Worm (Caenorhabditis elegans): ENCODE measurements around the gene F45H10.2.
A peak's percentile ranks its signal among the peaks of the same experiment; 100 is the strongest.

The F45H10.2 gene

DNA sequence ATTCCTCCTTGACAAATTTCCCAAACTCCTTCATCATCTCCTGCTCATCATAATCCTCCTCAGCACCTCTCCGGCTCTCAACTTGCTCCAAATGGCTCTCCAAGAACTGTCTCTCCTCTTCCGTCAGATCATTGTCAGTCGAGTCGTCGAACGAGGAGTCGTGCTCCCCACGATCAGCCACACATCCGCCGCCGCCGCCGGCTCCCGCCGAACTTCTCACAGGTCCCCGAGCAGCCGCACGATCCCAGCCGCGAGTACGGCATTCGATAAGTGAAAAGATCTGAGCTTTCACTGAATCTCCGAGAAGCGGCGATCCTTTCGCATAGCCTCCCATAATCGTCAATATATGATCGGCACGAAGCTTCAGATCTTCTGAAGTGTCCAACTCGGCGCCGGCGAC is 41.5 kb downstream of the F45H10.2 start:
- TF ChIP-seq Y55F3AM.14 (GFP tag; optimal IDR thresholded peaks at IDR 0.05) (no peak), elt-3 (tag; optimal IDR thresholded peaks at IDR 0.05) (no peak), lin-39 (tag; optimal IDR thresholded peaks at IDR 0.05) (no peak), mdl-1 (tag; optimal IDR thresholded peaks at IDR 0.05) (no peak), ZK546.5 (tag; optimal IDR thresholded peaks at IDR 0.05) (no peak), unc-55 (GFP tag; optimal IDR thresholded peaks at IDR 0.05) (no peak), ztf-11 (tag; optimal IDR thresholded peaks at IDR 0.05) (no peak), nhr-10 (tag; optimal IDR thresholded peaks at IDR 0.05) (no peak), elt-1 (tag; optimal IDR thresholded peaks at IDR 0.05) (no peak), ama-1 (optimal IDR thresholded peaks at IDR 0.05) (no peak), lin-11 (tag; optimal IDR thresholded peaks at IDR 0.05) (no peak), nhr-25 (tag; optimal IDR thresholded peaks at IDR 0.05) (no peak), lin-13 (GFP tag; optimal IDR thresholded peaks at IDR 0.05) (no peak), egl-27 (tag; optimal IDR thresholded peaks at IDR 0.05) (no peak), nhr-6 (tag; optimal IDR thresholded peaks at IDR 0.05) (no peak), zag-1 (tag; optimal IDR thresholded peaks at IDR 0.05) (no peak), ceh-16 (tag; optimal IDR thresholded peaks at IDR 0.05) (no peak), peb-1 (tag; optimal IDR thresholded peaks at IDR 0.05) (no peak)

DNA sequence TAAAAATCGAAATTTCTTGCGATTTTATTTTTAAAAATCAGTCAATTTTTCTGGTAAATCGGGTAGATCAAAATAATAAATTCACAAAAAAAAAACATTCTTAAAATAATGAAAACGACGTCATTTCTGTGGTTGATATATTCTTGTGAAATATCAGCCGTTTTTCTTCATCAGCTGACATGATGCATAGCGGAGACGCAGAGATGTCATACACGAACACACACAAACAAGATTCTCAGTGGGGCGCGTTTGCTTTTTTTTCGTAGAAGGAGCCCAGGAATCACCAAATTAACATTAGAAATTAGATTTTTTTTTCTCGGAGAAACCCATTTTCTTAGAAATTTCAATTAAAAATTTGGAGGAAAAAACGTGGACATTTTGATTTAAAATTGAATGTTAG is 45.2 kb downstream of the F45H10.2 start:
- TF ChIP-seq sma-9 (GFP tag; optimal IDR thresholded peaks at IDR 0.05) (peak; percentile 85), sma-9 (tag; optimal IDR thresholded peaks at IDR 0.05) (no peak), sma-3 (GFP tag; optimal IDR thresholded peaks at IDR 0.05) (peak; percentile 77), lin-39 (tag; optimal IDR thresholded peaks at IDR 0.05) (no peak), nhr-11 (tag; optimal IDR thresholded peaks at IDR 0.05) (no peak), Y55F3AM.14 (GFP tag; optimal IDR thresholded peaks at IDR 0.05) (no peak), gmeb-1 (tag; optimal IDR thresholded peaks at IDR 0.05) (peak; percentile 84), unc-55 (GFP tag; optimal IDR thresholded peaks at IDR 0.05) (peak; percentile 96), dmd-4 (tag; optimal IDR thresholded peaks at IDR 0.05) (no peak), ceh-82 (tag; optimal IDR thresholded peaks at IDR 0.05) (peak; percentile 6), blmp-1 (tag; optimal IDR thresholded peaks at IDR 0.05; ENCODE audit: insufficient read depth) (peak; percentile 7), nhr-25 (tag; optimal IDR thresholded peaks at IDR 0.05) (peak; percentile 76), nhr-6 (tag; optimal IDR thresholded peaks at IDR 0.05) (peak; percentile 81), zag-1 (tag; optimal IDR thresholded peaks at IDR 0.05) (peak; percentile 57), C34F6.9 (tag; optimal IDR thresholded peaks at IDR 0.05) (peak; percentile 97), unc-39 (tag; optimal IDR thresholded peaks at IDR 0.05) (no peak), ama-1 (optimal IDR thresholded peaks at IDR 0.05) (peak; percentile 37), crh-2 (tag; optimal IDR thresholded peaks at IDR 0.05) (peak; percentile 93), elt-3 (tag; optimal IDR thresholded peaks at IDR 0.05) (no peak), nhr-77 (tag; optimal IDR thresholded peaks at IDR 0.05) (no peak), unc-62 (GFP tag; optimal IDR thresholded peaks at IDR 0.05) (no peak), ztf-4 (tag; optimal IDR thresholded peaks at IDR 0.05) (peak; percentile 69), mdl-1 (tag; optimal IDR thresholded peaks at IDR 0.05) (peak in 1 of 2 experiments; percentile 54), peb-1 (tag; optimal IDR thresholded peaks at IDR 0.05) (no peak), nhr-12 (tag; optimal IDR thresholded peaks at IDR 0.05) (peak; percentile 18), nhr-129 (tag; optimal IDR thresholded peaks at IDR 0.05) (peak; percentile 91), fos-1 (tag; optimal IDR thresholded peaks at IDR 0.05) (peak; percentile 90), ceh-16 (tag; optimal IDR thresholded peaks at IDR 0.05) (no peak), lsy-2 (tag; optimal IDR thresholded peaks at IDR 0.05) (peak; percentile 65 to 92), ztf-11 (tag; optimal IDR thresholded peaks at IDR 0.05) (no peak), alr-1 (tag; optimal IDR thresholded peaks at IDR 0.05) (no peak), lin-13 (GFP tag; optimal IDR thresholded peaks at IDR 0.05) (peak; percentile 92), skn-1 (tag; optimal IDR thresholded peaks at IDR 0.05) (peak; percentile 75), aly-2 (tag; optimal IDR thresholded peaks at IDR 0.05) (no peak), sem-4 (tag; optimal IDR thresholded peaks at IDR 0.05) (peak; percentile 57), nhr-10 (tag; optimal IDR thresholded peaks at IDR 0.05) (no peak), F13H6.1 (tag; optimal IDR thresholded peaks at IDR 0.05) (peak; percentile 66), lin-11 (tag; optimal IDR thresholded peaks at IDR 0.05) (peak; percentile 60), elt-1 (tag; optimal IDR thresholded peaks at IDR 0.05) (no peak), nhr-23 (tag; optimal IDR thresholded peaks at IDR 0.05) (no peak), R02D3.7 (tag; optimal IDR thresholded peaks at IDR 0.05) (no peak), ztf-1 (GFP tag; conservative IDR thresholded peaks at IDR 0.05) (no peak), egl-27 (tag; optimal IDR thresholded peaks at IDR 0.05) (peak; percentile 69), ZK546.5 (tag; optimal IDR thresholded peaks at IDR 0.05) (no peak), mab-5 (tag; optimal IDR thresholded peaks at IDR 0.05) (peak; percentile 74), snpc-4 (tag; optimal IDR thresholded peaks at IDR 0.05) (peak; percentile 45), mbf-1 (tag; optimal IDR thresholded peaks at IDR 0.05) (no peak), nhr-237 (tag; optimal IDR thresholded peaks at IDR 0.05) (no peak), nhr-21 (tag; optimal IDR thresholded peaks at IDR 0.05) (peak; percentile 73)

Measured in whole organism, L2 larva.